Fruit fly (Drosophila melanogaster) whole organism, embryonic: ENCODE data around the gene CG6023.

ENCODE experiments used
- Antp ChIP-seq: fragments of 200-800 bp; sonication (Bioruptor generic); optimal IDR thresholded peaks from 3 replicates; lab custom pipeline; 2016; ENCODE audit warnings: missing biosample characterization, missing genetic modification characterization
- CG11093 ChIP-seq: fragments of 200-800 bp; sonication (Bioruptor generic); IDR thresholded peaks from 3 replicates; pipeline ENCODE4 v1.3.6; 2022; ENCODE audit warnings: missing biosample characterization, missing genetic modification characterization
- CG12391 ChIP-seq: fragments of 200-800 bp; sonication (Bioruptor generic); optimal IDR thresholded peaks from 3 replicates; lab custom pipeline; 2018; ENCODE audit warnings: missing biosample characterization, mild to moderate bottlenecking, missing genetic modification characterization, moderate library complexity
- CG12744 ChIP-seq: fragments of 200-800 bp; sonication (Bioruptor generic); optimal IDR thresholded peaks from 2 replicates; lab custom pipeline; 2016; ENCODE audit warnings: missing biosample characterization, missing genetic modification characterization
- CG13123 ChIP-seq: fragments of 200-800 bp; sonication (Bioruptor generic); optimal IDR thresholded peaks from 2 replicates; lab custom pipeline; 2016; ENCODE audit warnings: missing biosample characterization, missing genetic modification characterization
- CG13296 ChIP-seq: fragments of 200-800 bp; sonication (Bioruptor generic); optimal IDR thresholded peaks from 3 replicates; lab custom pipeline; 2018; ENCODE audit warnings: missing biosample characterization, mild to moderate bottlenecking, missing genetic modification characterization
- CG13624 ChIP-seq: fragments of 200-800 bp; sonication (Bioruptor generic); optimal IDR thresholded peaks from 2 replicates; lab custom pipeline; 2016; ENCODE audit warnings: missing biosample characterization, missing genetic modification characterization
- CG14014 ChIP-seq: fragments of 200-800 bp; sonication (Bioruptor generic); IDR thresholded peaks from 2 replicates; pipeline ENCODE4 v1.3.6; 2022; ENCODE audit warnings: missing biosample characterization, missing genetic modification characterization
- CG14965 ChIP-seq: fragments of 200-800 bp; sonication (Bioruptor generic); optimal IDR thresholded peaks from 2 replicates; lab custom pipeline; 2016; ENCODE audit warnings: missing biosample characterization, missing genetic modification characterization, borderline replicate concordance
- CG18262 ChIP-seq: fragments of 200-800 bp; optimal IDR thresholded peaks from 3 replicates; lab custom pipeline; 2019; ENCODE audit warnings: missing biosample characterization, mild to moderate bottlenecking, missing genetic modification characterization, moderate library complexity
- CG30020 ChIP-seq: fragments of 200-800 bp; optimal IDR thresholded peaks from 2 replicates; lab custom pipeline; 2019; ENCODE audit warnings: missing biosample characterization, mild to moderate bottlenecking, missing genetic modification characterization, moderate library complexity
- CG31388 ChIP-seq: fragments of 200-800 bp; sonication (Bioruptor generic); optimal IDR thresholded peaks from 2 replicates; lab custom pipeline; 2016; ENCODE audit warnings: missing biosample characterization, missing genetic modification characterization
- CG3407 ChIP-seq: fragments of 200-800 bp; sonication (Bioruptor generic); optimal IDR thresholded peaks from 2 replicates; lab custom pipeline; 2018; ENCODE audit warnings: missing biosample characterization, mild to moderate bottlenecking, missing genetic modification characterization
- CG42726 ChIP-seq: fragments of 200-800 bp; sonication (Bioruptor generic); IDR thresholded peaks from 2 replicates; pipeline ENCODE4 v1.3.6; 2022; ENCODE audit warnings: missing biosample characterization, missing genetic modification characterization; ENCODE audit not compliant: partially characterized antibody
- CG6689 ChIP-seq: fragments of 200-800 bp; sonication (Bioruptor generic); IDR thresholded peaks from 2 replicates; pipeline ENCODE4 v1.3.6; 2022; ENCODE audit warnings: missing biosample characterization, missing genetic modification characterization
- CG6813 ChIP-seq: fragments of 200-800 bp; sonication (Bioruptor generic); optimal IDR thresholded peaks from 2 replicates; lab custom pipeline; 2017; ENCODE audit warnings: missing biosample characterization, missing genetic modification characterization, mild to moderate bottlenecking, moderate library complexity, missing genetic modification reagents
- CG8281 ChIP-seq: fragments of 200-800 bp; sonication (Bioruptor generic); optimal IDR thresholded peaks from 2 replicates; lab custom pipeline; 2018; ENCODE audit warnings: missing biosample characterization, mild to moderate bottlenecking, missing genetic modification characterization, moderate library complexity
- CG8924 ChIP-seq: fragments of 200-800 bp; optimal IDR thresholded peaks from 3 replicates; lab custom pipeline; 2019; ENCODE audit warnings: missing biosample characterization, mild to moderate bottlenecking, missing genetic modification characterization, moderate library complexity
- CG8944 ChIP-seq: fragments of 200-800 bp; sonication (Bioruptor generic); optimal IDR thresholded peaks from 3 replicates; lab custom pipeline; 2016; ENCODE audit warnings: missing biosample characterization, missing genetic modification characterization
- CG9797 ChIP-seq: fragments of 200-800 bp; sonication (Bioruptor generic); optimal IDR thresholded peaks from 3 replicates; lab custom pipeline; 2018; ENCODE audit warnings: missing biosample characterization, mild to moderate bottlenecking, missing genetic modification characterization
- CTCF ChIP-seq: fragments of 200-800 bp; sonication (Bioruptor generic); optimal IDR thresholded peaks from 2 replicates; lab custom pipeline; 2017; ENCODE audit warnings: missing biosample characterization, mild to moderate bottlenecking, missing genetic modification characterization, moderate library complexity
- Dref ChIP-seq: fragments of 200-800 bp; sonication (Bioruptor generic); IDR thresholded peaks from 2 replicates; pipeline ENCODE4 v1.3.6; 2022; ENCODE audit warnings: missing biosample characterization, missing genetic modification characterization
- Hr3 ChIP-seq: fragments of 200-800 bp; sonication (Bioruptor generic); optimal IDR thresholded peaks from 3 replicates; lab custom pipeline; 2016; ENCODE audit warnings: missing biosample characterization, missing genetic modification characterization
- Mes4 ChIP-seq: fragments of 200-800 bp; sonication (Bioruptor generic); optimal IDR thresholded peaks from 2 replicates; lab custom pipeline; 2016; ENCODE audit warnings: missing biosample characterization, missing genetic modification characterization
- Opbp ChIP-seq: fragments of 200-800 bp; sonication (Bioruptor generic); IDR thresholded peaks from 3 replicates; pipeline ENCODE4 v1.3.6; 2022; ENCODE audit warnings: missing biosample characterization, missing genetic modification characterization; ENCODE audit not compliant: partially characterized antibody
- Optix ChIP-seq: fragments of 200-800 bp; sonication (Bioruptor generic); IDR thresholded peaks from 3 replicates; pipeline ENCODE4 v1.3.6; 2022; ENCODE audit warnings: missing biosample characterization, missing genetic modification characterization
- PHDP ChIP-seq: fragments of 200-800 bp; sonication (Bioruptor generic); optimal IDR thresholded peaks from 3 replicates; lab custom pipeline; 2018; ENCODE audit warnings: missing biosample characterization, mild to moderate bottlenecking, missing genetic modification characterization, moderate library complexity
- Side ChIP-seq: fragments of 200-800 bp; sonication (Bioruptor generic); optimal IDR thresholded peaks from 2 replicates; lab custom pipeline; 2016; ENCODE audit warnings: missing biosample characterization, missing genetic modification characterization
- Sry-β ChIP-seq: fragments of 200-800 bp; sonication (Bioruptor generic); optimal IDR thresholded peaks from 2 replicates; lab custom pipeline; 2018; ENCODE audit warnings: missing biosample characterization, mild to moderate bottlenecking, missing genetic modification characterization, moderate library complexity
- ash1 ChIP-seq: fragments of 200-800 bp; sonication (Bioruptor generic); optimal IDR thresholded peaks from 2 replicates; lab custom pipeline; 2018; ENCODE audit warnings: missing biosample characterization, mild to moderate bottlenecking, missing genetic modification characterization
- bcd ChIP-seq: fragments of 200-800 bp; sonication (Bioruptor generic); optimal IDR thresholded peaks from 2 replicates; lab custom pipeline; 2017; ENCODE audit warnings: missing biosample characterization, mild to moderate bottlenecking, missing genetic modification characterization
- br ChIP-seq: fragments of >200 bp; optimal IDR thresholded peaks from 2 replicates; lab custom pipeline; 2017
- bsh ChIP-seq, 2 experiments: fragments of 200-800 bp; sonication (Bioruptor generic); optimal IDR thresholded peaks; 2 replicates each; lab custom pipeline; 2017 to 2018; ENCODE audit warnings: mild to moderate bottlenecking in 2 of 2, missing biosample characterization in 2 of 2, missing genetic modification characterization in 2 of 2, moderate library complexity in 1 of 2
- chif ChIP-seq, 2 experiments: fragments of 200-800 bp; sonication (Bioruptor generic); optimal IDR thresholded peaks; 3 replicates each; lab custom pipeline; 2016; ENCODE audit warnings: missing biosample characterization in 2 of 2, missing genetic modification characterization in 2 of 2
- chm ChIP-seq: fragments of 200-800 bp; sonication (Bioruptor generic); IDR thresholded peaks from 2 replicates; pipeline ENCODE4 v1.3.6; 2022; ENCODE audit warnings: missing biosample characterization, missing genetic modification characterization
- crol ChIP-seq: fragments of 200-800 bp; sonication (Bioruptor generic); IDR thresholded peaks from 2 replicates; pipeline ENCODE4 v1.3.6; 2022; ENCODE audit warnings: missing biosample characterization, missing genetic modification characterization
- danr ChIP-seq: fragments of 200-800 bp; sonication (Bioruptor generic); IDR thresholded peaks from 2 replicates; pipeline ENCODE4 v1.3.6; 2022; ENCODE audit warnings: missing biosample characterization, missing genetic modification characterization
- dati ChIP-seq: fragments of 200-800 bp; sonication (Bioruptor generic); IDR thresholded peaks from 2 replicates; pipeline ENCODE4 v1.3.6; 2022; ENCODE audit warnings: missing biosample characterization, missing genetic modification characterization
- dpn ChIP-seq, 2 experiments: fragments of 200-800 bp; sonication (Bioruptor generic); optimal IDR thresholded peaks; 3 replicates each; lab custom pipeline; 2016; ENCODE audit warnings: missing biosample characterization in 2 of 2, missing genetic modification characterization in 2 of 2
- eyg ChIP-seq: fragments of 200-800 bp; sonication (Bioruptor generic); optimal IDR thresholded peaks from 3 replicates; lab custom pipeline; 2016; ENCODE audit warnings: missing biosample characterization, missing genetic modification characterization
- grau ChIP-seq: fragments of 200-800 bp; optimal IDR thresholded peaks from 3 replicates; lab custom pipeline; 2019; ENCODE audit warnings: missing biosample characterization, mild to moderate bottlenecking, missing genetic modification characterization, moderate library complexity
- ham ChIP-seq: fragments of 200-800 bp; sonication (Bioruptor generic); IDR thresholded peaks from 2 replicates; pipeline ENCODE4 v1.3.6; 2022; ENCODE audit warnings: missing biosample characterization, missing genetic modification characterization
- lmd ChIP-seq: fragments of 200-800 bp; sonication (Bioruptor generic); IDR thresholded peaks from 2 replicates; pipeline ENCODE4 v1.3.6; 2022; ENCODE audit warnings: missing biosample characterization, missing genetic modification characterization
- maf-S ChIP-seq: fragments of 200-800 bp; sonication (Bioruptor generic); optimal IDR thresholded peaks from 2 replicates; lab custom pipeline; 2016; ENCODE audit warnings: missing biosample characterization, missing genetic modification characterization
- mld ChIP-seq: fragments of 200-800 bp; sonication (Bioruptor generic); IDR thresholded peaks from 3 replicates; pipeline ENCODE4 v1.3.6; 2022; ENCODE audit warnings: missing biosample characterization, missing genetic modification characterization; ENCODE audit not compliant: partially characterized antibody
- nmo ChIP-seq: fragments of 200-800 bp; sonication (Bioruptor generic); optimal IDR thresholded peaks from 2 replicates; lab custom pipeline; 2018; ENCODE audit warnings: missing biosample characterization, mild to moderate bottlenecking, missing genetic modification characterization, moderate library complexity
- pnt ChIP-seq: fragments of 200-800 bp; sonication (Bioruptor generic); optimal IDR thresholded peaks from 3 replicates; lab custom pipeline; 2016; ENCODE audit warnings: missing biosample characterization, missing genetic modification characterization
- pum ChIP-seq: fragments of 200-800 bp; sonication (Bioruptor generic); optimal IDR thresholded peaks from 2 replicates; lab custom pipeline; 2016; ENCODE audit warnings: missing biosample characterization, missing genetic modification characterization
- salm ChIP-seq: fragments of 200-800 bp; sonication (Bioruptor generic); optimal IDR thresholded peaks from 2 replicates; lab custom pipeline; 2018; ENCODE audit warnings: missing biosample characterization, mild to moderate bottlenecking, missing genetic modification characterization
- ssp ChIP-seq: fragments of 200-800 bp; sonication (Bioruptor generic); IDR thresholded peaks from 2 replicates; pipeline ENCODE4 v1.3.6; 2022; ENCODE audit warnings: missing biosample characterization, missing genetic modification characterization
- tna ChIP-seq: fragments of 200-800 bp; sonication (Bioruptor generic); IDR thresholded peaks from 2 replicates; pipeline ENCODE4 v1.3.6; 2022; ENCODE audit warnings: missing biosample characterization, missing genetic modification characterization; ENCODE audit not compliant: partially characterized antibody
- zfh2 ChIP-seq: fragments of 200-800 bp; sonication (Bioruptor generic); optimal IDR thresholded peaks from 2 replicates; lab custom pipeline; 2016; ENCODE audit warnings: missing biosample characterization, missing genetic modification characterization

Gene CG6023

DNA sequence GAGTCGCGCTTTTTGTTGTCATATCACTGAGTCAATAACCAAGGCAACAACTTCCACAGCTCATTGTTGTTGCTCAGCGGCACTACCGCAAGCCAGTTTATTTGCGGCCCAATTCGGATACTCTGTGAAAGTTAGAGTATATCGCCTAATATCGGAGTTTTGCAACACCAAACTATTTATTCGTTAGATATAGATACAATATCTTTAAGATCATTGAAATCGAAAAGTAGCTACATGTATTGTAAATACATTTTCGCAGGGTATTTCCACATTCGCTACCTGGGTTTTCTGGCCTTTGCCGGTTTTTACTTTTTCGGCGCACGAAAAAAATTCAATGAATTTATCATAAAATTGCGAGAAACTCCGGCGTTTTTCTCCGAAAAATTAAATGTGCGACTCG, 27.0 kb downstream of the CG6023 start (continued):
- TF ChIP-seq Dref (0 out of 2 replicates have a peak, but pooled peaks have one; percentile 22), pum (GFP tag; lab: Kevin White, UChicago) (peak; percentile 45), dati (peak; percentile 53; the same call in 1 of the 2 replicates), Mes4 (GFP tag; lab: Kevin White, UChicago) (no peak), CG6689 (peak; percentile 74), salm (tag; lab: Kevin White, UChicago) (peak; percentile 40), Hr3 (peak; percentile 61), Opbp (GFP tag; lab: Robert Waterston, UW) (no peak), mld (no peak), lmd (GFP tag; lab: Robert Waterston, UW) (peak; percentile 87), chif (GFP tag; optimal IDR thresholded peaks at IDR 0.05; lab: Kevin White, UChicago) (peak; percentile 31 to 65), bsh (GFP tag; optimal IDR thresholded peaks at IDR 0.05; lab: Kevin White, UChicago) (peak in 1 of 2 experiments; percentile 56), danr (peak; percentile 65; the same call in 1 of the 2 replicates), CG12391 (tag; lab: Kevin White, UChicago) (peak; percentile 65), tna (GFP tag; lab: Robert Waterston, UW) (no peak), nmo (peak; percentile 69), CG13296 (GFP tag; lab: Kevin White, UChicago) (peak; percentile 68), CTCF (GFP tag; lab: Kevin White, UChicago) (no peak), crol (GFP tag; lab: Robert Waterston, UW) (no peak), CG8924 (tag; lab: Kevin White, UChicago) (peak; percentile 70), CG11093 (GFP tag; lab: Robert Waterston, UW) (peak; percentile 68; the same call in 2 of the 3 replicates), grau (tag; lab: Kevin White, UChicago) (peak; percentile 74), zfh2 (GFP tag; lab: Kevin White, UChicago) (peak; percentile 59), maf-S (GFP tag; lab: Kevin White, UChicago) (peak; percentile 5), ssp (peak; percentile 61), CG14014 (GFP tag; lab: Robert Waterston, UW) (peak; percentile 79), CG14965 (no peak), bcd (GFP tag; lab: Kevin White, UChicago) (peak; percentile 67), CG13123 (GFP tag; lab: Kevin White, UChicago) (no peak), dpn (GFP tag; optimal IDR thresholded peaks at IDR 0.05; lab: Kevin White, UChicago) (peak; percentile 64 to 73), ash1 (GFP tag; lab: Kevin White, UChicago) (no peak), Sry-β (GFP tag; lab: Kevin White, UChicago) (no peak), CG31388 (GFP tag; lab: Kevin White, UChicago) (no peak), CG3407 (GFP tag; lab: Kevin White, UChicago) (no peak), CG8281 (tag; lab: Kevin White, UChicago) (peak; percentile 36), eyg (peak; percentile 51), CG9797 (GFP tag; lab: Kevin White, UChicago) (no peak), ham (no peak), CG18262 (peak; percentile 61), CG42726 (no peak), CG12744 (GFP tag; lab: Kevin White, UChicago) (peak; percentile 33), PHDP (peak; percentile 74), CG13624 (GFP tag; lab: Kevin White, UChicago) (peak; percentile 74), CG8944 (peak; percentile 49), chm (GFP tag; lab: Robert Waterston, UW) (peak; percentile 70), CG6813 (GFP tag; lab: Kevin White, UChicago) (peak; percentile 37), Antp (GFP tag; lab: Kevin White, UChicago) (peak; percentile 65), CG30020 (no peak), Optix (GFP tag; lab: Robert Waterston, UW) (peak; percentile 77), pnt (peak; percentile 23), Side (GFP tag; lab: Kevin White, UChicago) (peak; percentile 59), br (lab: Kevin White, UChicago) (no peak)
